Worm (Caenorhabditis elegans): ENCODE results near the gene ccf-1.

The ccf-1 gene

DNA sequence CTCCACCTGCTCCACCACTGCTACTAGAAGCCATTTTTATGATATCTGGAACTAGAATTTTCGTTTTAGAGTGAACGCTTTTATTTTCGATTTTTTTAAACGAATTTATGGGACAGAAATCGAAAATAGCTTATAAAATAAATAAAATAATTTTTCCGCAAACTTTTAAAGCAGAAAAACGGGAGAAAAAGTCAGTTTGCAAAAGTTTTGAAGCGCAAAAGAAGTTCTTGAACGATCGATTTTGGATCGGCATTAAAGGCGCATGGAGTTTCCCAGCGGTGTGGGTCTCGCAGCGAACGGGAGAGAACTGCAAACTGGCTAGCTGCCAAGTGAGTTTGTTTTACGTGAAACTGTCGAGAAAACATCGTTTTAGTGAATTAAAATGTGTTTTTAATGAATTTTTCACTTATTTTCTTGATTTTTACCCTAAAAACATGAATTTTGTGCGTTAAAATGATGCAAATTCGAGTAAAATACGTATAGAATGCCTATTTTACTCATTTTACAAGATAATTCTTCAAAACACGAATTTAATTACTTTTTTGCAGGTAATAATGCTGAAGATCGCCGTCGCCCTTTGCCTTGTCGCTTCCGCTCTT is at the start of gene ccf-1, which contains the start of gene trap-4:
Gene ccf-1 (minus strand): TSS at position 51 of the 599 bp plus-strand sequence.
Gene trap-4 (plus strand): TSS at position 549 of the 599 bp plus-strand sequence.
- TF ChIP-seq unc-62 (GFP tag; optimal IDR thresholded peaks at IDR 0.05): no peak

DNA sequence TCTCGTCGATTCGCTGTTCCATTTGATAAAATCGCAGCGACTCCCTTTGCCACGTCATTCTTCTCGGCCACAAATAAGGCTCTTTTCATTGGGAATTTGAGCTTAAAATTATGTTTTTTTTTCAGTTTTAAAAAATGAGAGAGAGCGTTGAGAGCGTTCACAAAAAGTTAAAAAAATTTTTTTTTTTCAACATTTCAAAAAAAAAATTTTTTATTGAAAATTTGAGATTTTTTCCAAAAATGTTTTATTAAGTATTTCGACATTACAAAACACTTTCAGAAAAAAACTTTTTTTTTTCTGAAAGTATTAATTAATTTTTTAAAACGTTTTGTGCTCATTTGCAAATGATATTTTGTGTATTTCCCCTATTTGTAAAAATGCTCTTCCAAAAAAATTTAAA is 40.0 kb upstream of the ccf-1 start, which contains the start of gene top-3:
Gene top-3 (minus strand): TSS at position 101 of the 400 bp plus-strand sequence.
- TF ChIP-seq unc-62 (GFP tag; optimal IDR thresholded peaks at IDR 0.05): no peak

DNA sequence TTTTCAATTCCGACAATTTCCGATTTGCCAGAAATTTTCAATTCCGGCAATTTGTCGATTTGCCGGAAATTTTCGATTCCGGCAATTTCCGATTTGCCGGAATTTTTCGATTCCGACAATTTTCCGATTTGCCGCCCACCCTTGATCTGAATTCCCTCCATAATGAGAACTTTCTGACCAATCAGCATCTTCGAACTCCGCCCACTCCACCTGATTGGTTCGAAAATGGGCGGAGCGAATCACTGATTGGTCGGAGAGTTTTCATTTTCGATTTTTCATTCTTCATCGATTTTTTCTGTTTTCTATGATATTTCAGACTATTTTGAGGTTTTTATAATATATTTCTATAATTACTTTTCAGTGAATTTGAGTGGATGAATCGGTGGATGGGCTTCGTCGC is 34.1 kb upstream of the ccf-1 start:
- no peak for TF ChIP-seq unc-62 (GFP tag; optimal IDR thresholded peaks at IDR 0.05)

DNA sequence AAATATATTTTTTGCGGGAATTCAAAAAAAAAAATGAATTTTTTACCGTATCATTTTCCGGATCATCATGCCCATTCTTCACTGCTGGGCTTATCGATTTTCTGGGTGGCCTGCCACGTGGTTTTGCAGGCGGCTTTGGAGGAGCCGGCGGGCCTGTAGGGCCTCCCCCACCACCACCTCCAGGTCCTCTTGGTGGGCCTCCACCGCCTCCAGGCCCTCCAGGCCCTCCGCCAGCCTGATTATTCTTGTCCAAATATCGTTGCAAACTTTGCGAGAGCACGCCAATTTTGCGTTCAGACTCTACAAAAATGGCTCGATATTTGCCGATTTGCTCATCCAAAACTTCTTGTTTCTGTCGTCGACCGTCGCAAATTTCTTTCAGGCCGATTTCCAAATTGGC is 31.1 kb upstream of the ccf-1 start:
- no peak for TF ChIP-seq unc-62 (GFP tag; optimal IDR thresholded peaks at IDR 0.05)

DNA sequence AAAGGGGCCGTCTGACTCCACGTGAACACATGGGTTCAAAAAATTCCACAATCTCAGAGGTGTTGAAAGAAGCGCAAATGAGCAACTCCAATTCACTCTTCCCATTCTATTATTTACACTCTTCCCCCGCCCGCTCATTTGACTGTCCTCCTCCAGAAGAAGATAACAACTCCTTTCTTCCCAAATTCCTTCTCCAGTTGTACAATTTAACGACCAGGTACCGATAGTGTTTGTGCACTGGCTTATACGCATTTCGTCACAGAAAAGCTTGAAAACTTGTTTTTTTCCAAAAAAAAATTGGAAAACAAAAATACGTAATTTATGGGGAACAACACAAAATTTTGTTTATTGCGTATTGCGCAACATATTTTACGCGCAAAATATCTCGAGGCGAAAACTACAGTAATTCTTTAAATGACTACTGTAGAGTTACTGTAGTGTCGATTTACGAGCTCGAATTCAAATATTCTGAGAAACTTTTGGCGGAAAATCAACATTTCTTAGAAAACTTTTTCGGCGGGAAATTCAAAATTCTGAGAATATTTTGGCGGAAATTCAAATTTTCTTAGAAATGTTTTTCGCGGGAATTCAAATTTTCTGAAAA is 29.3 kb upstream of the ccf-1 start:
- TF ChIP-seq unc-62 (GFP tag; optimal IDR thresholded peaks at IDR 0.05): no peak

DNA sequence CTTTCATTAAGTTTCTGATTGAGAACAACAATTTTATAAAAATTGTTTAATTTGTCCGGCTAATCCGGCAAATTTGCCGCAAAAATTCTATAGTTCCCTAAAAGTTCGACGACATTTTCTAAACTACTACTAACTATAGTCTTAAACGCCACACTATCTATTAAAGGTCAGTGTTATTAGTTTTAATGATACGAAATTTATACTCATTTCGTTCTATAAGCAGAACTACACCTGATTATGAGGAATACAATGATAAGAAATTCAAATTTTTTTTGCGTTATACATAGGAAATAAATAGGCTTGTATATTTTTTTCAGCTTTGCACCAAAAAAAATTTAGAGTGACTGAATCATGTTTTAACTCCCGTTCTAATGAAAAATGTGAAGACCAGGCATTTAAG is 28.4 kb upstream of the ccf-1 start:
- TF ChIP-seq unc-62 (GFP tag; optimal IDR thresholded peaks at IDR 0.05): no peak

DNA sequence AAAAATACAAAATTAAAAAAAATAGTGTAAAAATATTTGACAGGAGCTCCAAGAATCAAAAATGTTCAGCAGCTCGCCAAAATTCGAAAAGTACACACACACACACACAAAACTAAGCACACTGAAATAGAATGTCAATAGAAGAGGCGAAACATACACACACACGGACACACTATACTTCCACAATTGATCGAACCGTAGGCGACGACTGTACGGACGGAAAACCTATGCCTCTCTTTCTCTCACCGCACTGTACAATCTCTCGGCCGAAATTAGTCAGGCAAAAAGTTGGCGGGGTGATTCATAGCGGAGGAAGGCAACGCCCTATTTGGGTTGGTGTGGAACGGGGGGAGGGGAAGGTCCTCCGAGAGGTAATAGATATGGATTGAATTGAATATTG is 27.5 kb upstream of the ccf-1 start:
- TF ChIP-seq unc-62 (GFP tag; optimal IDR thresholded peaks at IDR 0.05): no peak

DNA sequence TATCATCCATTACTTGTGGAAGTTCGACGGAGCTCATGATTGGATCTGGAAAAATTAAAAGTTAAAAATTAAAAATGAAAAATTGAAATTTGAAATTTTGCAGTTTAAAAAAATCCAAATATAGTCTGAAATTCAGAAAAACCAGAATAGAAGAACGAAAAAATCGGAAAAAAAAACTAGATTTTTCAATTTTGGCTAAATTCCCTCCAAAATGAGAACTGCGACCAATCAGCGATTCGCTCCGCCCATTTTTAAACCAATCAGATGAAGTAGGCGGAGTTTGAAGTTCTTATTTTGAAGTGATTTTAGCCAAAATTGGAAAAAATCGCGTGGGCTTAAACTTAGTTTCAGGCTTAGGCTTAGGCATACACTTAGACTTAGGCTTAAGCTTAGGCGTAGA is 26.9 kb upstream of the ccf-1 start, which contains the start of gene Y56A3A.7:
Gene Y56A3A.7 (minus strand): TSS at position 47 of the 400 bp plus-strand sequence.
- no peak for TF ChIP-seq unc-62 (GFP tag; optimal IDR thresholded peaks at IDR 0.05)

DNA sequence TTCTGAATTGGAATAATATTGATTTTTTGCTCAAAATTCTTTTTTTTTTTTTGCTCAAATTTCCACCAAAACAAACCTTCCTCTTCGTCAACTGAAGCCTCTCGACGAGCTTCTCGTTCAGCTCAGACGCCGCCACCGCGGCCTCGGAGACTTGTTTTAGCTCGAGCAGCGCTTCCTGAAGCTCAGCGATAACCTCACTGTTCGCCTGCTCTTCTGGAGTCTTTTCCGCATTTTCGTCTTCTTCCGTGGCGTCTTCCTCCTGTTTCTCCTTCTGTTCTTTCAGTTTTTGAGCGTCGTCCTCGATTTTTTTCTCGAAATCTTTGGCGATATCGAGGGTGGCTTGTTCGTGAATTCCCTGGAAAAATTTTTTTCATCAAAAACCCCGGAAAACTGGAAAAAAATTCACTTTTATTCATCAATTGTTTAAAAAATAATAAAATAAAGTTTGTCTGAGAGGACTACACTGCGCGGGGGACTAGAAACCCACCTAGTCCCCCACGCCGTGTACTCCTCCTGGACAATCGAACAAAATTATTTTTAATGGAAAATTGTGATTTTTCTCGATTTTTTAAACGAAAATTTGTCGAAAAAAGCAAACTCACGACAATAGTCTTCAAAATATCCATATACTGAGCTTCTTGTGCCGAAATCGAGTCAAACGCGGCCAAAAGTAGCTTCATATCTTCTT is 26.2 kb upstream of the ccf-1 start:
- TF ChIP-seq unc-62 (GFP tag; optimal IDR thresholded peaks at IDR 0.05): no peak

DNA sequence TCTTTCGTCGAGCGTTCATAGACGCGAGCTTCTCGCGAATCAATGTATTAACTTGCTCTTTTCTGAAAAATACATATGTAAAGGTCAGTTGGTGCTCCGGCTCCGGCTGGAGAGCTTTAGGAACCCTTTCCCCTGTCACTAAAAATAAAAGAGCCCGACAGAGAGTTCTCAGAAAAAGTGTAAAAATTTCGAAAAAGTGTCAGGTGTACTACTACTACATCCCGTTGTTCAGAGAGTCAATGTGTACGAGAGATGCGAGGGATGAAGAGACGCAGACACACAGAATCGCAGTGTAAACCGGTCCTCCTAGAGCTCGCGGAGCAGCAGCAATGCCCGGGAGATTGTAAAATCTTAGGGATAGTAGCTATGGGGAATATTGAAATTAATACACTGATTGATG is 22.6 kb upstream of the ccf-1 start:
- TF ChIP-seq unc-62 (GFP tag; optimal IDR thresholded peaks at IDR 0.05): no peak

DNA sequence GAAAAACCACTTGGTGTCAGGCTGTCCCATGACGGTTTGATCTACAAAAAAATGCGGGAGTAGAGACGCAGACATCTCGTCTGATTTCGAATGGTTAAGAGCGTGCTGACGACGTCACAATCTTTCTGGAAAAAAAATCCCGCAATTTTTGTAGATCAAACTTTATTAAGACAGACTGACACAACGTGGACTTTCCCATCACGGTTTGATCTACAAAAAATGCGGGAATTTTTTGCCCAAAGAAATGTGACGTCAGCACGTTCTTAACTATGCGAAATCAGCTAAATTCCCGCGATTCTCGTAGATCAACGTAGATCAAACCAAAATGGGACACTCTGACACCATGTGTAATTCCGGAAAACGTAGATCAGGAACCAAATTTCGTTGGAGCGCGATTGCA is 18.5 kb upstream of the ccf-1 start:
- TF ChIP-seq unc-62 (GFP tag; optimal IDR thresholded peaks at IDR 0.05): no peak

DNA sequence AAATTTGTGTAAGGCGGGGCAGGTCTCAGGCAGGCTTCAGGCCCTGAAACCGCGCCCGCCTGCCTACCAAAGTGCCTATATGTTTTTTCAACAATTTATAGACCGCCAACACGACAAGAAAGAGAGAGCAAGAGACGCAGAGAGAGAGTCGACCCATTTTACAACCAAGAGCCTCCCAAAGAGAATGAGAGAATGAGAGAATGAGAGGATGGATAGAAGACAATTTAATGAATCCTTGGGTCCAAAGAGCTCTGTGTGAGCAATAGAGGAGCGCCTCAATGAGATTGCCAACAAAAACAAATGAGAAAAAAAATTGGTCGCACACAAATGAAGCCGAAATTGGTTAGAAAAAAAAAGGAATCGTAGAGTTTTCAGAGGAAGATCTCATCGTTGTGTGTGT is 17.9 kb upstream of the ccf-1 start:
- TF ChIP-seq unc-62 (GFP tag; optimal IDR thresholded peaks at IDR 0.05): no peak

DNA sequence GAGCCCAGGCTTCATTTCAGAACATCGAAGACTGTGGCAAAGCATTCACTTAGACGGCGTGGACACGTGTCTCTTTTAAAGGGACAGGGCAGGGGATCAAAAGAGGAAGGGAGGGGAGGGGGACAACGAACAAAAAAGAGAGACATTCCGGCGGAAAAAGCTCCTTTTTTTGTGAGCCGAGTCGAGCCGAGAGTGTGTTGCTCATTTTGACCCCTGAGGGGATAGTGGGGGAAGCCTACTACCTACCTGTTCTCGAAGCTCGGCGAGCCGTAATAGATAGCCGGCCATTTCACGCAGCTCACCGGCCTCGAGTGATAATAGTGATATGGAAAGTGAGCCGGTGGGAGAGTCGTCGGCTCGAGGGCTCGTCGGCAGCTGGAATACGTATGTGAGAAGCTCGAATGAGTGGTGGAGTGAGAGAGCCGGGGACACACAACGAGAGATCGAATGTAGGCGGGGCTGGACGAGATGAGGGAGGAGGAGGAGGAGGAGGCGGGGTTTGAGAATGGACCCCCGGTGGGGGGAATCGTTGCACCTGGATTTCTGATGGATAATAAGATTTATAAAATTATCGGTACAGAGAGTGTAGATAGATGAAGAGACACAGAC is 16.7 kb upstream of the ccf-1 start:
- no peak for TF ChIP-seq unc-62 (GFP tag; optimal IDR thresholded peaks at IDR 0.05)

DNA sequence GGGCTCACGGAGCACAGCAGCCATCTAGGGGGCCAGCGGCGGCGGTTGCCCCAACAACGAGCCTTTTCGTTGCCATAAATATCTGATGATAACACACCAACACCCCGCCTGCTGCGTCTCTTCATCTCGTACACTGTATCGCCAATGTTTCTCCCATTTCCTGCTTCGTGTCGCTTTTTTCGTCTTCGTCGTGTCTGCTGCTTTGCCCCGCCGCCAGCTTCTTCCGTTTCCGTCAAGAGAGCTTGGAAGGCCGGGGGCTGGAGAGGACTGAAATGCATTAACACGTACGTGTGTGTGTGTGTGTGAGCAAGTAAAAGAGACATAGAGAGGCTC is 15.9 kb upstream of the ccf-1 start:
- TF ChIP-seq unc-62 (GFP tag; optimal IDR thresholded peaks at IDR 0.05): no peak

DNA sequence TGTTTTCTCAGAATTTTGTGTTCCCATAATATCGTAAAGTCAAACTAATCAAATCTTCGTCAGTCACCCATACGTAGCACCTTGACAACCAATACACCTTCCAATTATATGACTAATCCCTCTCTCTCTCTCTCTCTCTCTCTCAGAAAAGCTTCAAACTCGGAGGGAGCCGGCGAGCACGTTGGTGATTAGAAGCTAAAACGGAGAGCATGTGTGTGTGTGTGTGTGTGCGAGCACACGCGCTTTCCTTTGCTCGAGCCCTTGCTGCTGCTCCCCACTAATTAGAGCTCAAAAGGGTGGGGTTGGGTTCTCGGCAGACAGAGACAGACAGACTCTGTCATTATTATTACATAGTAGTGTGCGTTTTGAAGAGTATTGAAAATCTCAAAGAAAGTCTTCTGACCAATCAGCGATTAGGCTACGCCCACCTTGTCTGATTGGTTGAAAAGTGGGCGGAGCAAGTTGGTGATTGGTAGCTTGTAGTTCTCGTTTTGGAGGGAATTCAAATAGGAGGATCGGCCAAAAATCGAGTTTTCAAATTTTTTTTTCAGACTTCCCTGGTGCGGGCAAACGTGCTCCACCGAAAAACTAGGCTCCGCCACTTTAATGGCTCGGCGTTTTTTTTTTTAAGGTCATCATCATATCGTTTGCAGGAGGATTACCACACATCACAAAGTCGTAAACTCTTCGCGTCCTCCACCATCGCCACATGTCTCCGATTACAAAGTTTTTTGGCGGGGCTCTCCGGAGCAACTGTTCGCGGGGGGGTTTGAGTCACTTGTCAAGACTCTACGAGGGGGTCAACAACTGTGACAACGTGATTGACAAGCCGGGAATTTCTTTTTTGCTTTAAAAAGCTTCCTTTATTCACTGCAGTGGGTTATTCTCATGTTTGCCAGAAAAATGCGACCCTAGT is 15.3 kb upstream of the ccf-1 start:
- TF ChIP-seq unc-62 (GFP tag; optimal IDR thresholded peaks at IDR 0.05): no peak

DNA sequence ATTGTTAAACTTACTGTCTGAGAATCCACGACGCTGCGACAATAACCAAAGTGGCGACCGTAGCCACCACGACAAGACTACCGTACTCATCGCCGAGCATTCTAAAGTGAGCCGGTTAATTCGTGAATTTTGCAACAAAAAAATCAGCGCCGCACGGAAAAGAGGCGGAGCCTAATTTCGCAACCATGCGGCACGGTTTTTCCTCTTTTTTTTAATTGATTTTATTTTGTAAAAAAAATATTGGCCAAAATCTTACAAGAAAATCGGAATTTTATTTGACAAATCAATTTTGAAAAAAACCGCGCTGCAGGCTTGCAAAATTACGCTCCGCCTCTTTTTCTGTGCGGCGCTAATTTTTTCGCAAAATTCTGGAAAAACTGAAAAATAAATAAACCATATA is 13.5 kb upstream of the ccf-1 start, which contains the start of gene dolk-1:
Gene dolk-1 (minus strand): TSS at position 101 of the 400 bp plus-strand sequence.
- TF ChIP-seq unc-62 (GFP tag; optimal IDR thresholded peaks at IDR 0.05): no peak

All from whole organism, dauer.